Fruit fly (Drosophila melanogaster) whole organism, embryonic: Measurements from ENCODE around the gene CG8117.

Experiments
- Adf1 ChIP-seq: fragments of 200-800 bp; sonication (Bioruptor generic); IDR thresholded peaks from 2 replicates; pipeline ENCODE4 v1.3.6; 2022; ENCODE audit warnings: missing biosample characterization, missing genetic modification characterization
- Atf6 ChIP-seq: fragments of 200-800 bp; sonication (Bioruptor generic); IDR thresholded peaks from 2 replicates; pipeline ENCODE4 v1.3.6; 2022; ENCODE audit warnings: missing biosample characterization, missing genetic modification characterization
- Awh ChIP-seq: fragments of 200-800 bp; sonication (Bioruptor generic); IDR thresholded peaks from 2 replicates; pipeline ENCODE4, ENCODE4 v1.3.6; 2022; ENCODE audit warnings: missing biosample characterization, missing genetic modification characterization
- CG11456 ChIP-seq: fragments of 200-800 bp; sonication (Bioruptor generic); IDR thresholded peaks from 3 replicates; pipeline ENCODE4 v1.3.6; 2022; ENCODE audit warnings: missing biosample characterization, missing genetic modification characterization
- CG11695 ChIP-seq: fragments of 200-800 bp; sonication (Bioruptor generic); IDR thresholded peaks from 3 replicates; pipeline ENCODE4 v1.3.6; 2022; ENCODE audit warnings: missing biosample characterization, missing genetic modification characterization
- CG12104 ChIP-seq: fragments of 200-800 bp; sonication (Bioruptor generic); optimal IDR thresholded peaks from 3 replicates; lab custom pipeline; 2016; ENCODE audit warnings: missing biosample characterization, missing genetic modification characterization
- CG12769 ChIP-seq: fragments of 200-800 bp; sonication (Bioruptor generic); optimal IDR thresholded peaks from 2 replicates; lab custom pipeline; 2019; ENCODE audit warnings: missing biosample characterization, mild to moderate bottlenecking, missing genetic modification characterization, moderate library complexity
- CG13287 ChIP-seq: fragments of 200-800 bp; sonication (Bioruptor generic); IDR thresholded peaks from 2 replicates; pipeline ENCODE4 v1.3.6; 2022; ENCODE audit warnings: missing biosample characterization, missing genetic modification characterization; ENCODE audit not compliant: partially characterized antibody
- CG13296 ChIP-seq: fragments of 200-800 bp; sonication (Bioruptor generic); optimal IDR thresholded peaks from 3 replicates; lab custom pipeline; 2018; ENCODE audit warnings: missing biosample characterization, mild to moderate bottlenecking, missing genetic modification characterization
- CG16863 ChIP-seq: fragments of 200-800 bp; sonication (Bioruptor generic); optimal IDR thresholded peaks from 3 replicates; lab custom pipeline; 2016; ENCODE audit warnings: missing biosample characterization, missing genetic modification characterization
- CG34376 ChIP-seq: fragments of 200-800 bp; sonication (Bioruptor generic); optimal IDR thresholded peaks from 2 replicates; lab custom pipeline; 2018; ENCODE audit warnings: missing biosample characterization, mild to moderate bottlenecking, missing genetic modification characterization
- CG3847 ChIP-seq: fragments of 200-800 bp; sonication (Bioruptor generic); IDR thresholded peaks from 2 replicates; pipeline ENCODE4 v1.3.6; 2022; ENCODE audit warnings: missing biosample characterization, missing genetic modification characterization
- CG6175 ChIP-seq: fragments of 200-800 bp; sonication (Bioruptor generic); IDR thresholded peaks from 3 replicates; pipeline ENCODE4 v1.3.6; 2022; ENCODE audit warnings: missing biosample characterization, missing genetic modification characterization
- CG6654 ChIP-seq: fragments of 200-800 bp; sonication (Bioruptor generic); optimal IDR thresholded peaks from 2 replicates; lab custom pipeline; 2017; ENCODE audit warnings: missing biosample characterization, mild to moderate bottlenecking, missing genetic modification characterization
- CG6689 ChIP-seq: fragments of 200-800 bp; sonication (Bioruptor generic); IDR thresholded peaks from 2 replicates; pipeline ENCODE4 v1.3.6; 2022; ENCODE audit warnings: missing biosample characterization, missing genetic modification characterization
- CG8944 ChIP-seq: fragments of 200-800 bp; sonication (Bioruptor generic); optimal IDR thresholded peaks from 3 replicates; lab custom pipeline; 2016; ENCODE audit warnings: missing biosample characterization, missing genetic modification characterization
- CoRest ChIP-seq: fragments of 200-800 bp; sonication (Bioruptor generic); optimal IDR thresholded peaks from 3 replicates; lab custom pipeline; 2018; ENCODE audit warnings: missing biosample characterization, mild to moderate bottlenecking, missing genetic modification characterization, moderate library complexity
- Deaf1 ChIP-seq: fragments of 200-800 bp; optimal IDR thresholded peaks from 3 replicates; lab custom pipeline; 2019; ENCODE audit warnings: missing biosample characterization, mild to moderate bottlenecking, missing genetic modification characterization, moderate library complexity
- Dip2 ChIP-seq: fragments of 200-800 bp; sonication (Bioruptor generic); IDR thresholded peaks from 2 replicates; pipeline ENCODE4 v1.3.6; 2022; ENCODE audit warnings: missing biosample characterization, missing genetic modification characterization
- Dip3 ChIP-seq: fragments of 200-800 bp; sonication (Bioruptor generic); optimal IDR thresholded peaks from 3 replicates; lab custom pipeline; 2016; ENCODE audit warnings: missing biosample characterization, missing genetic modification characterization
- Doc3 ChIP-seq: fragments of 200-800 bp; sonication (Bioruptor generic); IDR thresholded peaks from 3 replicates; pipeline ENCODE4 v1.3.6; 2022; ENCODE audit warnings: missing biosample characterization, missing genetic modification characterization; ENCODE audit not compliant: partially characterized antibody
- Dref ChIP-seq: fragments of 200-800 bp; sonication (Bioruptor generic); IDR thresholded peaks from 2 replicates; pipeline ENCODE4 v1.3.6; 2022; ENCODE audit warnings: missing biosample characterization, missing genetic modification characterization
- E2f2 ChIP-seq: fragments of 200-800 bp; sonication (Bioruptor generic); IDR thresholded peaks from 2 replicates; pipeline ENCODE4 v1.3.6; 2022; ENCODE audit warnings: missing biosample characterization, missing genetic modification characterization
- Jarid2 ChIP-seq: fragments of 200-800 bp; sonication (Bioruptor generic); optimal IDR thresholded peaks from 3 replicates; lab custom pipeline; 2017; ENCODE audit warnings: mild to moderate bottlenecking, missing biosample characterization, missing genetic modification reagents, missing genetic modification characterization
- Med ChIP-seq: fragments of 200-800 bp; sonication (Bioruptor generic); peaks from one replicate; lab custom pipeline; 2016; ENCODE audit warnings: missing biosample characterization, missing genetic modification characterization, mild to moderate bottlenecking, inconsistent platforms, moderate library complexity
- NFAT ChIP-seq: fragments of 200-800 bp; sonication (Bioruptor generic); IDR thresholded peaks from 2 replicates; pipeline ENCODE4 v1.3.6; 2022; ENCODE audit warnings: missing biosample characterization, missing genetic modification characterization
- NK7.1 ChIP-seq: fragments of 200-800 bp; sonication (Bioruptor generic); optimal IDR thresholded peaks from 3 replicates; lab custom pipeline; 2016; ENCODE audit warnings: missing biosample characterization, missing genetic modification characterization
- Rfx ChIP-seq: fragments of 200-800 bp; sonication (Bioruptor generic); IDR thresholded peaks from 2 replicates; pipeline ENCODE4 v1.3.6; 2022; ENCODE audit warnings: missing biosample characterization, missing genetic modification characterization
- Six4 ChIP-seq: fragments of 200-800 bp; sonication (Bioruptor generic); optimal IDR thresholded peaks from 2 replicates; lab custom pipeline; 2016; ENCODE audit warnings: missing biosample characterization, missing genetic modification characterization
- Sry-δ ChIP-seq: fragments of 200-800 bp; sonication (Bioruptor generic); optimal IDR thresholded peaks from 2 replicates; lab custom pipeline; 2016; ENCODE audit warnings: missing biosample characterization, missing genetic modification characterization
- YL-1 ChIP-seq: fragments of 200-800 bp; sonication (Bioruptor generic); optimal IDR thresholded peaks from 3 replicates; lab custom pipeline; 2017; ENCODE audit warnings: missing biosample characterization, mild to moderate bottlenecking, missing genetic modification characterization
- cg ChIP-seq: fragments of 200-800 bp; sonication (Bioruptor generic); optimal IDR thresholded peaks from 3 replicates; lab custom pipeline; 2019; ENCODE audit warnings: missing biosample characterization, mild to moderate bottlenecking, missing genetic modification characterization, moderate library complexity
- chinmo ChIP-seq: fragments of 200-800 bp; sonication (Bioruptor generic); IDR thresholded peaks from 4 replicates; pipeline ENCODE4 v1.3.6; 2022; ENCODE audit warnings: missing biosample characterization, missing genetic modification characterization; ENCODE audit not compliant: partially characterized antibody
- chm ChIP-seq: fragments of 200-800 bp; sonication (Bioruptor generic); IDR thresholded peaks from 2 replicates; pipeline ENCODE4 v1.3.6; 2022; ENCODE audit warnings: missing biosample characterization, missing genetic modification characterization
- ci ChIP-seq: fragments of 200-800 bp; sonication (Bioruptor generic); IDR thresholded peaks from 3 replicates; pipeline ENCODE4 v1.3.6; 2022; ENCODE audit warnings: missing biosample characterization, missing genetic modification characterization
- fu2 ChIP-seq: fragments of 200-800 bp; sonication (Bioruptor generic); optimal IDR thresholded peaks from 2 replicates; lab custom pipeline; 2016; ENCODE audit warnings: missing biosample characterization, missing genetic modification characterization
- grn ChIP-seq: fragments of 200-800 bp; sonication (Bioruptor generic); optimal IDR thresholded peaks from 3 replicates; lab custom pipeline; 2017; ENCODE audit warnings: missing biosample characterization, missing genetic modification characterization
- gro ChIP-seq: fragments of 200-800 bp; sonication (Bioruptor generic); optimal IDR thresholded peaks from 2 replicates; lab custom pipeline; 2016; ENCODE audit warnings: missing biosample characterization, missing genetic modification characterization
- hbn ChIP-seq: fragments of 200-800 bp; sonication (Bioruptor generic); IDR thresholded peaks from 2 replicates; pipeline ENCODE4 v1.3.6; 2022; ENCODE audit warnings: missing biosample characterization, missing genetic modification characterization; ENCODE audit not compliant: partially characterized antibody
- kah ChIP-seq: fragments of 200-800 bp; sonication (Bioruptor generic); optimal IDR thresholded peaks from 2 replicates; lab custom pipeline; 2018; ENCODE audit warnings: missing biosample characterization, mild to moderate bottlenecking, missing genetic modification characterization
- lab ChIP-seq: fragments of 200-800 bp; sonication (Bioruptor generic); optimal IDR thresholded peaks from 3 replicates; lab custom pipeline; 2017; ENCODE audit warnings: missing biosample characterization, missing genetic modification characterization, mild to moderate bottlenecking, moderate library complexity, missing genetic modification reagents
- onecut ChIP-seq: fragments of 200-800 bp; sonication (Bioruptor generic); IDR thresholded peaks from 2 replicates; pipeline ENCODE4 v1.3.6; 2022; ENCODE audit warnings: missing biosample characterization, missing genetic modification characterization
- pan ChIP-seq, 4 experiments: fragments of >200 bp in 3 of 4; fragments of 200-800 bp in 1 of 4; sonication (Bioruptor generic) in 1 of 4; optimal IDR thresholded peaks in 3 of 4; IDR thresholded peaks in 1 of 4; 2 replicates each; pipeline versions ENCODE4 v1.3.6 to Lab custom; 2017 to 2022; ENCODE audit warnings: missing biosample characterization in 2 of 4, missing genetic modification characterization in 2 of 4, mixed read lengths in 1 of 4
- pita ChIP-seq: fragments of 200-800 bp; sonication (Bioruptor generic); optimal IDR thresholded peaks from 2 replicates; lab custom pipeline; 2017; ENCODE audit warnings: missing biosample characterization, mild to moderate bottlenecking, missing genetic modification characterization
- sens ChIP-seq: fragments of 200-800 bp; sonication (Bioruptor generic); peaks from one replicate; lab custom pipeline; 2016; ENCODE audit warnings: missing biosample characterization, missing genetic modification characterization
- slbo ChIP-seq: fragments of 200-800 bp; sonication (Bioruptor generic); IDR thresholded peaks from 2 replicates; pipeline ENCODE4 v1.3.6; 2022; ENCODE audit warnings: missing biosample characterization, missing genetic modification characterization
- sna ChIP-seq: fragments of 200-800 bp; sonication (Bioruptor generic); IDR thresholded peaks from 2 replicates; pipeline ENCODE4 v1.3.6; 2022; ENCODE audit warnings: missing biosample characterization, missing genetic modification characterization; ENCODE audit not compliant: partially characterized antibody
- sr ChIP-seq: fragments of 200-800 bp; sonication (Bioruptor generic); IDR thresholded peaks from 3 replicates; pipeline ENCODE4 v1.3.6; 2022; ENCODE audit warnings: missing biosample characterization, missing genetic modification characterization
- vvl ChIP-seq: fragments of 200-800 bp; sonication (Bioruptor generic); IDR thresholded peaks from 2 replicates; pipeline ENCODE4 v1.3.6; 2022; ENCODE audit warnings: missing biosample characterization, missing genetic modification characterization

Gene CG8117

dm6 chrX:15633313-15633727, 10.7 kb upstream of the CG8117 start, which contains the start of gene sog (continued):
- TF ChIP-seq pita (no peak), pan (optimal IDR thresholded peaks at IDR 0.05; lab: Kevin White, UChicago) (no peak), pan (GFP tag; optimal IDR thresholded peaks at IDR 0.05 in 1 of 2, IDR thresholded peaks at IDR 0.05 in 1 of 2) (peak in 1 of 2 experiments; percentile 21), chinmo (peak; percentile 66; the same call in 1 of the 4 replicates), CG11456 (GFP tag; lab: Robert Waterston, UW) (0 out of 3 replicates have a peak, but pooled peaks have one; percentile 21), hbn (GFP tag; lab: Robert Waterston, UW) (peak; percentile 21; the same call in 1 of the 2 replicates), YL-1 (GFP tag; lab: Kevin White, UChicago) (no peak), CG3847 (GFP tag; lab: Robert Waterston, UW) (0 out of 2 replicates have a peak, but pooled peaks have one; percentile 11), chm (GFP tag; lab: Robert Waterston, UW) (peak; percentile 63; the same call in 1 of the 2 replicates), Dip2 (GFP tag; lab: Robert Waterston, UW) (no peak), grn (GFP tag; lab: Kevin White, UChicago) (peak; percentile 18), Jarid2 (GFP tag; lab: Kevin White, UChicago) (peak; percentile 70), Doc3 (0 out of 3 replicates have a peak, but pooled peaks have one; percentile 21), NK7.1 (GFP tag; lab: Kevin White, UChicago) (no peak), Atf6 (GFP tag; lab: Robert Waterston, UW) (0 out of 2 replicates have a peak, but pooled peaks have one; percentile 16), CG8944 (GFP tag; lab: Kevin White, UChicago) (no peak), Adf1 (GFP tag; lab: Robert Waterston, UW) (no peak; the same call in 1 of the 2 replicates), CG12769 (tag; lab: Kevin White, UChicago) (peak; percentile 79), sr (GFP tag; lab: Robert Waterston, UW) (peak; percentile 87), CG6689 (GFP tag; lab: Robert Waterston, UW) (0 out of 2 replicates have a peak, but pooled peaks have one; percentile 27), CG13287 (GFP tag; lab: Robert Waterston, UW) (peak; percentile 61), Med (GFP tag; lab: Kevin White, UChicago) (peak; percentile 72), CG11695 (GFP tag; lab: Robert Waterston, UW) (0 out of 3 replicates have a peak, but pooled peaks have one; percentile 16), sna (GFP tag; lab: Robert Waterston, UW) (peak; percentile 42; the same call in 1 of the 2 replicates), NFAT (GFP tag; lab: Robert Waterston, UW) (peak; percentile 25; the same call in 1 of the 2 replicates), gro (GFP tag; lab: Kevin White, UChicago) (peak; percentile 14), slbo (GFP tag; lab: Robert Waterston, UW) (0 out of 2 replicates have a peak, but pooled peaks have one; percentile 23), vvl (GFP tag; lab: Robert Waterston, UW) (peak; percentile 47; the same call in 1 of the 2 replicates), CG6654 (GFP tag; lab: Kevin White, UChicago) (no peak), cg (GFP tag; lab: Kevin White, UChicago) (peak; percentile 42), onecut (GFP tag; lab: Robert Waterston, UW) (0 out of 2 replicates have a peak, but pooled peaks have one; percentile 6), fu2 (GFP tag; lab: Kevin White, UChicago) (no peak), Six4 (GFP tag; lab: Kevin White, UChicago) (no peak), CG13296 (GFP tag; lab: Kevin White, UChicago) (no peak), ci (0 out of 3 replicates have a peak, but pooled peaks have one; percentile 47), Awh (GFP tag; lab: Robert Waterston, UW) (0 out of 2 replicates have a peak, but pooled peaks have one; percentile 12), CG34376 (GFP tag; lab: Kevin White, UChicago) (peak; percentile 17), sens (peak; percentile 54), Dref (peak; percentile 54), E2f2 (GFP tag; lab: Robert Waterston, UW) (peak; percentile 72), lab (peak; percentile 22), Rfx (GFP tag; lab: Robert Waterston, UW) (peak; percentile 56), CoRest (tag; lab: Kevin White, UChicago) (no peak), Sry-δ (GFP tag; lab: Kevin White, UChicago) (peak; percentile 15), kah (no peak), Dip3 (GFP tag; lab: Kevin White, UChicago) (no peak), CG12104 (GFP tag; lab: Kevin White, UChicago) (no peak), CG16863 (GFP tag; lab: Kevin White, UChicago) (no peak), Deaf1 (peak; percentile 48), CG6175 (GFP tag; lab: Robert Waterston, UW) (peak; percentile 55; the same call in 1 of the 3 replicates)
